Worm (Caenorhabditis elegans) whole organism, L1 larva: ENCODE data around the gene C43G2.3.

Experiments
- Y116A8C.19 ChIP-seq: sonication (generic microtip); optimal IDR thresholded peaks from 2 replicates; lab custom pipeline; 2016; ENCODE audit warnings: missing compliant biosample characterization, missing genetic modification characterization, borderline replicate concordance
- aly-2 ChIP-seq: fragments of 150-350 bp; optimal IDR thresholded peaks from 2 replicates; lab custom pipeline; 2014; ENCODE audit warnings: missing biosample characterization, missing genetic modification characterization
- ceh-8 ChIP-seq: fragments of 200-800 bp; sonication (Bioruptor generic); optimal IDR thresholded peaks from 2 replicates; lab custom pipeline; 2018; ENCODE audit warnings: mild to moderate bottlenecking, missing genetic modification characterization, moderate library complexity, missing compliant biosample characterization
- fkh-8 ChIP-seq: sonication (generic microtip); optimal IDR thresholded peaks from 2 replicates; lab custom pipeline; 2016; ENCODE audit warnings: mild to moderate bottlenecking, missing genetic modification characterization, missing compliant biosample characterization
- lsy-2 ChIP-seq, 2 experiments: fragments of 150-350 bp; optimal IDR thresholded peaks; 2 replicates each; lab custom pipeline; 2014; ENCODE audit warnings: missing biosample characterization in 2 of 2, missing genetic modification characterization in 2 of 2
- mdl-1 ChIP-seq, 2 experiments: fragments of 150-350 bp; optimal IDR thresholded peaks; 2 replicates each; lab custom pipeline; 2014 to 2017; ENCODE audit warnings: missing biosample characterization in 2 of 2, missing genetic modification characterization in 2 of 2, inconsistent platforms in 1 of 2
- mef-2 ChIP-seq: fragments of 150-350 bp; optimal IDR thresholded peaks from 2 replicates; lab custom pipeline; 2014; ENCODE audit warnings: missing biosample characterization, missing genetic modification characterization
- nhr-19 ChIP-seq: fragments of 200-800 bp; sonication (Bioruptor generic); conservative IDR thresholded peaks from 2 replicates; pipeline ENCODE4 v1.3.6; 2022; ENCODE audit warnings: missing genetic modification characterization, missing compliant biosample characterization
- nhr-28 ChIP-seq: fragments of 150-350 bp; optimal IDR thresholded peaks from 2 replicates; lab custom pipeline; 2014; ENCODE audit warnings: missing biosample characterization, missing genetic modification characterization
- sox-4 ChIP-seq: sonication (generic microtip); optimal IDR thresholded peaks from 2 replicates; lab custom pipeline; 2016; ENCODE audit warnings: missing genetic modification characterization, missing compliant biosample characterization
- tbx-2 ChIP-seq: sonication (generic microtip); optimal IDR thresholded peaks from 2 replicates; lab custom pipeline; 2016; ENCODE audit warnings: missing genetic modification characterization, missing compliant biosample characterization
- ztf-11 ChIP-seq, 2 experiments: sonication (generic microtip); optimal IDR thresholded peaks; 2 replicates each; lab custom pipeline; 2016 to 2017; ENCODE audit warnings: missing genetic modification characterization in 2 of 2, missing biosample characterization in 1 of 2, missing compliant biosample characterization in 1 of 2

ce11 chrIV:6577914-6578313 lies at the start of gene C43G2.3:
- TF ChIP-seq Y116A8C.19 (tag; lab: Kevin White, UChicago) (no peak), tbx-2 (tag; lab: Kevin White, UChicago) (no peak), aly-2 (tag; lab: Kevin White, UChicago) (no peak), ztf-11 (tag; optimal IDR thresholded peaks at IDR 0.05; lab: Kevin White, UChicago) (no peak), mef-2 (no peak), lsy-2 (tag; optimal IDR thresholded peaks at IDR 0.05; lab: Kevin White, UChicago) (no peak), sox-4 (no peak), nhr-28 (tag; lab: Kevin White, UChicago) (no peak), mdl-1 (tag; optimal IDR thresholded peaks at IDR 0.05; lab: Kevin White, UChicago) (no peak), ceh-8 (GFP tag; lab: Kevin White, UChicago) (no peak), fkh-8 (no peak), nhr-19 (no peak)
